Worm (Caenorhabditis elegans) whole organism, early embryonic: ENCODE results near the gene dpy-13.

Experiments used
- B0310.2 ChIP-seq: sonication (generic microtip); optimal IDR thresholded peaks from 2 replicates; lab custom pipeline; 2016; ENCODE audit warnings: mild to moderate bottlenecking, missing genetic modification characterization, missing compliant biosample characterization
- aly-1 ChIP-seq: sonication (generic microtip); optimal IDR thresholded peaks from 2 replicates; lab custom pipeline; 2016; ENCODE audit warnings: missing genetic modification characterization, missing compliant biosample characterization
- ama-1 ChIP-seq: fragments of 150-350 bp; optimal IDR thresholded peaks from 2 replicates; lab custom pipeline; 2014
- ceh-36 ChIP-seq: sonication (generic microtip); optimal IDR thresholded peaks from 2 replicates; lab custom pipeline; 2016; ENCODE audit warnings: missing genetic modification characterization, inconsistent platforms, missing compliant biosample characterization
- ets-7 ChIP-seq: sonication (generic microtip); optimal IDR thresholded peaks from 2 replicates; lab custom pipeline; 2016; ENCODE audit warnings: missing genotype, missing genetic modification characterization, missing compliant biosample characterization
- hmg-4 ChIP-seq: fragments of 200-800 bp; sonication (Bioruptor generic); optimal IDR thresholded peaks from 2 replicates; lab custom pipeline; 2018; ENCODE audit warnings: mild to moderate bottlenecking, missing genetic modification characterization, missing compliant biosample characterization
- hnd-1 ChIP-seq: sonication (generic microtip); optimal IDR thresholded peaks from 2 replicates; lab custom pipeline; 2016; ENCODE audit warnings: missing genetic modification characterization, missing compliant biosample characterization
- scrt-1 ChIP-seq: fragments of 200-800 bp; sonication (Bioruptor generic); IDR thresholded peaks from 2 replicates; pipeline ENCODE4 v1.3.6; 2022; ENCODE audit warnings: missing genetic modification characterization, missing compliant biosample characterization
- sea-1 ChIP-seq: fragments of 200-800 bp; sonication (Bioruptor generic); conservative IDR thresholded peaks from 2 replicates; pipeline ENCODE4 v1.3.6; 2022; ENCODE audit warnings: missing genetic modification characterization, missing compliant biosample characterization
- tbx-11 ChIP-seq: fragments of 200-800 bp; sonication (Bioruptor generic); IDR thresholded peaks from 2 replicates; pipeline ENCODE4 v1.3.6; 2022; ENCODE audit warnings: missing genetic modification characterization, missing compliant biosample characterization
- tbx-37 ChIP-seq: fragments of 200-800 bp; sonication (Bioruptor generic); conservative IDR thresholded peaks from 2 replicates; pipeline ENCODE4 v1.3.6; 2022; ENCODE audit warnings: missing genetic modification reagents, missing genetic modification characterization, missing compliant biosample characterization

DNA sequence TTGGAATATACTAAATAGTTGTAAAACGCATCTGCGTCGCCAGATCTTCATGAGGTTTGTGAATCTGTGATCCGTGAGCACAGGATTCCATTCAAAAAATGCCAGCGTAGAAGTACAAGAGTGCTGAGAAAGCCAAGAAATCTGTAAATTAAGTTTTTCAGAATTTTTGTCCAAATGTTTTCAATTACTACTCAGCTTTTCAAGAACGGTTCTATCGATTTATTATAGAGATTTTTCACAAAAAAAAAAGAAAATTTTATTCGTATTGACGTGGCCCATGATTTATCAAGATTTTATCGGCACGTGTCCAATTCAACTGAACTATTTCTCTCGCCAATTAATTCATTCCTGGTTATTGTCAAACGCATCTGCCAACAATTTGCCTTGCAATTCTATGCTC lies 33.9 kb downstream of the dpy-13 start, which contains the start of gene F36A4.3:
- TF ChIP-seq tbx-37 (GFP tag; lab: Robert Waterston, UW) (no peak), ets-7 (no peak), B0310.2 (tag; lab: Kevin White, UChicago) (no peak), hnd-1 (tag; lab: Kevin White, UChicago) (no peak), ceh-36 (tag; lab: Kevin White, UChicago) (no peak), hmg-4 (GFP tag; lab: Kevin White, UChicago) (no peak), scrt-1 (GFP tag; lab: Robert Waterston, UW) (no peak), tbx-11 (GFP tag; lab: Robert Waterston, UW) (no peak), ama-1 (no peak), aly-1 (tag; lab: Kevin White, UChicago) (no peak), sea-1 (GFP tag; lab: Robert Waterston, UW) (no peak)
